Fruit fly (Drosophila melanogaster): ENCODE data around the gene ATPsynbetaL.

The ATPsynbetaL gene

DNA sequence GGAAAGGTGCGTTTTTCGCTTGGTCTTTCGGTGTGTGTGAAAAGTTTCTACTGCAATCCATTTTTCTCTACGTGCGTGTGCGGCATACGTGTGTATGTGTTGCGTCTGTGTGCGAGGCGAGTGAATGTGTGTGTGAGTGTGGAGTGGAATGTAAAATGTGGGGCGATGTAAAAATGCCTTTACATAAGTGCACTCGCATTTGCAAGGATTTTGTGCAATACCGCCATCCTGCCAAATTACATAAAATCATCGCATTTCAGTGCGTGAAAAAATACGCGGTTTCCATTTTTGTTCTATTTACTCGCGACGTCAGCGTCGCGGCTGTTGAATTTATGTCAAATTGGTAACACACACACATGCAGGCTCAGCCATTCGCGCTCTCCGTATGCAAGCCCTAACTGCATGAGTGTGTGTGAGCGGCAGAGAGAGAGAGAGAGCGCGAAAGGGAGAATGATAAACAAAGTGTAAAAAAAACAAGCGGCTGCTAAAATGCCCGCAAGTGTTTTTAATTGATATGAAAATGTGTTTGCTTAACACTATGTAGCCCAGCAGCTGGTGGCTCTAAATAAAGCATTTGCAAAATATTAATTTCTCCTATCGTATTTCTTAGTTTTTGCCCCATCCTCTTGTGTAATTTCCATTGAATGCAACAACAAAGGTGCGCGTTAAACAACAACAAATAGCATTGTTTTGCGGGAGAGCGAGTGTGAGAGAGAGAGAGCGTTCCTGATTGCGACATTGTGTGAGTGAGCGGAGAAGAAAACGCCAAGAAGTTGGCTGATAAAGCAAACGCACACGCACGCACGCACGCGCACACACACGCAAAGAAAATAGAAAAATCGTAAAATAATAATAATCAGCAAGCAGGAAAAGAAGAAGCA, 45.2 kb upstream of the ATPsynbetaL start (continued):
- TF ChIP-seq hkb (optimal IDR thresholded peaks at IDR 0.05) (no peak), hkb (GFP tag; IDR thresholded peaks at IDR 0.05) (0 out of 2 replicates have a peak, but pooled peaks have one; percentile 4), Adf1 (GFP tag; IDR thresholded peaks at IDR 0.05) (peak; percentile 46; the same call in 1 of the 2 replicates), CG31224 (GFP tag; IDR thresholded peaks at IDR 0.05) (no peak), Bteb2 (GFP tag; optimal IDR thresholded peaks at IDR 0.05) (no peak), Dip3 (GFP tag; optimal IDR thresholded peaks at IDR 0.05) (no peak), maf-S (GFP tag; optimal IDR thresholded peaks at IDR 0.05) (no peak), crp (GFP tag; optimal IDR thresholded peaks at IDR 0.05) (no peak), CG14441 (GFP tag; IDR thresholded peaks at IDR 0.05) (no peak), CG6765 (GFP tag; optimal IDR thresholded peaks at IDR 0.05) (no peak), cg (GFP tag; optimal IDR thresholded peaks at IDR 0.05) (peak; percentile 99), CG12391 (tag; optimal IDR thresholded peaks at IDR 0.05) (no peak), Dfd (GFP tag; optimal IDR thresholded peaks at IDR 0.05) (peak; percentile 4 to 96), CG10321 (GFP tag; IDR thresholded peaks at IDR 0.05) (no peak), CG11723 (GFP tag; optimal IDR thresholded peaks at IDR 0.05) (no peak), zf30C (GFP tag; optimal IDR thresholded peaks at IDR 0.05) (peak; percentile 5), CG17359 (tag; optimal IDR thresholded peaks at IDR 0.05) (no peak), sd (tag; optimal IDR thresholded peaks at IDR 0.05) (peak; percentile 90), Ets65A (GFP tag) (no peak), Nf-YC (tag; optimal IDR thresholded peaks at IDR 0.05) (peak; percentile 13), br (optimal IDR thresholded peaks at IDR 0.05) (no peak), Sin3A (optimal IDR thresholded peaks at IDR 0.05) (peak; percentile 11), ro (GFP tag; IDR thresholded peaks at IDR 0.05) (no peak), chif (GFP tag; optimal IDR thresholded peaks at IDR 0.05) (no peak), CG6854 (GFP tag; optimal IDR thresholded peaks at IDR 0.05) (peak; percentile 28), Mes4 (GFP tag; optimal IDR thresholded peaks at IDR 0.05) (no peak), abd-A (tag; optimal IDR thresholded peaks at IDR 0.05) (no peak), run (tag; optimal IDR thresholded peaks at IDR 0.05) (no peak), lmd (GFP tag; IDR thresholded peaks at IDR 0.05) (no peak), Sry-δ (GFP tag; optimal IDR thresholded peaks at IDR 0.05) (no peak), CG7987 (GFP tag; optimal IDR thresholded peaks at IDR 0.05) (no peak), CG4617 (GFP tag; optimal IDR thresholded peaks at IDR 0.05; ENCODE audit: borderline replicate concordance) (peak; percentile 31), Camta (GFP tag; optimal IDR thresholded peaks at IDR 0.05) (no peak), CG3407 (GFP tag; optimal IDR thresholded peaks at IDR 0.05) (no peak), tap (tag; optimal IDR thresholded peaks at IDR 0.05) (no peak), CG1832 (GFP tag; optimal IDR thresholded peaks at IDR 0.05) (peak; percentile 53), NK7.1 (GFP tag; optimal IDR thresholded peaks at IDR 0.05) (no peak), gce (GFP tag; IDR thresholded peaks at IDR 0.05) (no peak), bab2 (GFP tag; optimal IDR thresholded peaks at IDR 0.05) (no peak), CG32767 (GFP tag; IDR thresholded peaks at IDR 0.05) (peak; percentile 32; the same call in 1 of the 2 replicates), disco-r (GFP tag; optimal IDR thresholded peaks at IDR 0.05) (no peak), Dll (GFP tag; IDR thresholded peaks at IDR 0.05; ENCODE audit: partially characterized antibody) (no peak; the same call in 3 of the 4 replicates), ase (GFP tag; IDR thresholded peaks at IDR 0.05) (no peak), CG4360 (GFP tag; IDR thresholded peaks at IDR 0.05) (peak; percentile 89), ara (GFP tag; IDR thresholded peaks at IDR 0.05) (no peak), Hr51 (GFP tag; optimal IDR thresholded peaks at IDR 0.05) (no peak), CG30020 (tag; optimal IDR thresholded peaks at IDR 0.05) (no peak), E2f2 (GFP tag; IDR thresholded peaks at IDR 0.05) (no peak), CG10543 (GFP tag; optimal IDR thresholded peaks at IDR 0.05) (no peak), psq (GFP tag; optimal IDR thresholded peaks at IDR 0.05) (peak; percentile 18), emc (GFP tag; optimal IDR thresholded peaks at IDR 0.05) (no peak)

All from whole organism, embryonic.